Fruit fly (Drosophila melanogaster): ENCODE results near the gene tHMG2.

The tHMG2 gene

dm6 chr3R:22464611-22465113 is 28.1 kb upstream of the tHMG2 start, which contains the start of gene CG7054 (continued):
- TF ChIP-seq Nf-YC (tag; optimal IDR thresholded peaks at IDR 0.05) (peak; percentile 3), CG34224 (GFP tag; IDR thresholded peaks at IDR 0.05; ENCODE audit: partially characterized antibody) (no peak), Hr39 (optimal IDR thresholded peaks at IDR 0.05) (no peak), run (tag; optimal IDR thresholded peaks at IDR 0.05) (no peak), br (optimal IDR thresholded peaks at IDR 0.05) (no peak), CG17361 (GFP tag; IDR thresholded peaks at IDR 0.05) (peak; percentile 35; the same call in 2 of the 3 replicates), Lhr (GFP tag; optimal IDR thresholded peaks at IDR 0.05) (no peak), maf-S (GFP tag; optimal IDR thresholded peaks at IDR 0.05) (no peak), sima (GFP tag; optimal IDR thresholded peaks at IDR 0.05) (no peak), CG15269 (tag; optimal IDR thresholded peaks at IDR 0.05) (peak; percentile 63), Eip74EF (GFP tag; optimal IDR thresholded peaks at IDR 0.05) (peak in 1 of 2 experiments; percentile 43), CG12236 (GFP tag; optimal IDR thresholded peaks at IDR 0.05) (no peak), CG7987 (GFP tag; optimal IDR thresholded peaks at IDR 0.05) (no peak), CG4820 (GFP tag; optimal IDR thresholded peaks at IDR 0.05) (no peak), CG3726 (GFP tag; IDR thresholded peaks at IDR 0.05) (no peak), Ravus (GFP tag; IDR thresholded peaks at IDR 0.05) (no peak), CG4360 (GFP tag; IDR thresholded peaks at IDR 0.05) (no peak), Fer2 (tag; optimal IDR thresholded peaks at IDR 0.05) (no peak), CG18764 (GFP tag; optimal IDR thresholded peaks at IDR 0.05) (no peak), chm (GFP tag; IDR thresholded peaks at IDR 0.05) (peak; percentile 22; the same call in 1 of the 2 replicates), CG6765 (GFP tag; optimal IDR thresholded peaks at IDR 0.05) (peak; percentile 31), CG31441 (GFP tag; IDR thresholded peaks at IDR 0.05) (0 out of 2 replicates have a peak, but pooled peaks have one; percentile 12), esg (GFP tag; conservative IDR thresholded peaks at IDR 0.05) (no peak), chinmo (GFP tag; IDR thresholded peaks at IDR 0.05; ENCODE audit: partially characterized antibody) (0 out of 4 replicates have a peak, but pooled peaks have one; percentile 61), stc (GFP tag; IDR thresholded peaks at IDR 0.05) (no peak), Ets97D (GFP tag; optimal IDR thresholded peaks at IDR 0.05) (no peak), Hand (GFP tag; optimal IDR thresholded peaks at IDR 0.05) (no peak), Doc2 (GFP tag; IDR thresholded peaks at IDR 0.05) (no peak), NfI (GFP tag; optimal IDR thresholded peaks at IDR 0.05) (peak; percentile 48), BtbVII (GFP tag; optimal IDR thresholded peaks at IDR 0.05) (peak; percentile 47), Sox100B (GFP tag; optimal IDR thresholded peaks at IDR 0.05) (no peak), CG4707 (GFP tag; optimal IDR thresholded peaks at IDR 0.05) (no peak), exex (tag; optimal IDR thresholded peaks at IDR 0.05) (peak; percentile 84), nau (GFP tag; optimal IDR thresholded peaks at IDR 0.05) (no peak), zf30C (GFP tag; optimal IDR thresholded peaks at IDR 0.05) (no peak), sqz (GFP tag; optimal IDR thresholded peaks at IDR 0.05) (no peak), grau (tag; optimal IDR thresholded peaks at IDR 0.05) (peak; percentile 35), CG12299 (tag; optimal IDR thresholded peaks at IDR 0.05) (peak; percentile 27), Elba2 (GFP tag; optimal IDR thresholded peaks at IDR 0.05) (no peak), knrl (GFP tag; IDR thresholded peaks at IDR 0.05; ENCODE audit: partially characterized antibody) (no peak), CHES-1-like (GFP tag; optimal IDR thresholded peaks at IDR 0.05) (no peak), CG2116 (GFP tag; optimal IDR thresholded peaks at IDR 0.05) (no peak), Tbp (GFP tag; optimal IDR thresholded peaks at IDR 0.05) (no peak), CG3995 (GFP tag; optimal IDR thresholded peaks at IDR 0.05) (peak; percentile 1), Dfd (GFP tag; optimal IDR thresholded peaks at IDR 0.05) (no peak), CG1603 (tag; optimal IDR thresholded peaks at IDR 0.05) (peak; percentile 32), pita (GFP tag; optimal IDR thresholded peaks at IDR 0.05) (no peak), Sox102F (GFP tag; optimal IDR thresholded peaks at IDR 0.05) (peak; percentile 32), insv (GFP tag; optimal IDR thresholded peaks at IDR 0.05) (no peak), CG5245 (GFP tag; optimal IDR thresholded peaks at IDR 0.05) (no peak), CG2678 (tag; optimal IDR thresholded peaks at IDR 0.05) (peak; percentile 61)
